Fruit fly (Drosophila melanogaster) Kc167 (cell line): Measurements from ENCODE around the gene Cyp28a5.

Source experiments
- Myc ChIP-seq: fragments of >200 bp; optimal IDR thresholded peaks from 2 replicates; lab custom pipeline; 2017; ENCODE audit warnings: missing external identifiers
- psq ChIP-seq: fragments of >200 bp; optimal IDR thresholded peaks from 2 replicates; lab custom pipeline; 2017; ENCODE audit warnings: missing external identifiers
- ttk ChIP-seq: sonication (Bioruptor generic); optimal IDR thresholded peaks from 2 replicates; lab custom pipeline; 2017; ENCODE audit warnings: missing external identifiers

dm6 chr2L:13967846-13968350 is 9.2 kb upstream of the Cyp28a5 start, which contains the start of gene NimB3:
- TF ChIP-seq ttk: no peak
- no peak for TF ChIP-seq psq (lab: Kevin White, UChicago)
- TF ChIP-seq Myc (lab: Kevin White, UChicago): no peak
